Worm (Caenorhabditis elegans): Measurements from ENCODE around the gene M05D6.8.

Gene M05D6.8

DNA sequence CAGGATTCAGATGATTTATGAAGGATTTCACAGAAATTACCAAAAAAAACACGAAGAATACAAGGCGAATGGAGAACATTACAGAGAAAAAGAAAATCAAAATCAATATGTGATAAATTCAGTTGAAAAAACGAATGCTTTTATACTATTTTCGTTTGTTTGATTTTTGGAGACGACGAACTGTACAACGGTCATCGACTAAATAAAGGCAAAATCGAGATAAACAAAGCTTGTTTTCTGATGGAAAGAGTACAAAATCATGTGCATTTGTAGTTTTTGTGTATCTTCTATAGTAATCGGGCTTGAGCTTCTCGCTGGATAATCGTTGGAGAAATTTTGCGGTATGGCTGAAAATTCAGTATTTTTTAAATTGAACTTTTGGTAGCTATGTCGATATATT, at the start of gene M05D6.8:
Gene M05D6.8, minus strand, starts transcription at position 101 of the 400 bp plus-strand sequence.
- TF ChIP-seq C04F5.9 (tag; optimal IDR thresholded peaks at IDR 0.05) (no peak), lin-15B (tag; optimal IDR thresholded peaks at IDR 0.05) (no peak), ama-1 (optimal IDR thresholded peaks at IDR 0.05) (no peak), mep-1 (tag; optimal IDR thresholded peaks at IDR 0.05) (no peak), egl-13 (tag; optimal IDR thresholded peaks at IDR 0.05) (no peak)

DNA sequence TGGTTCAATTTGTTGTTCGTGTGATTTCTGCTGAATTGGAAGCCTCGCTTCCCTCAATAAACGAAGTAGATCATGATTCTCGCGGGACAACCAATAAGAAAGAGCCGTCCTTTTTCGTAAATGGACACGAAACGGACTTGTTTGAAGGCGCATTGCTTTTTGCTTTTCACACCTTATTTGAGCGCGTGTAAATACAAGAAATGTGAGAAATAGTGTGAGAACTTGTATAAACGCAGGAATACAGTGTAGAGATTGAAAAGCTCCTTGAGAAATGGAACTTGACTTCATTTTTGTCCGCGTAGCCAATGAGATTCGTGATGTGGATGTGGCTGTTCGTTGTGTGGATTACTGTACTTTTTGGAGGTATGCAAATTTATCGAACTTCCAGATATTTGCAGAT, 49.6 kb upstream of the M05D6.8 start, which contains the start of gene cht-2:
Gene cht-2, plus strand, starts transcription at position 301 of the 400 bp plus-strand sequence.
- TF ChIP-seq isw-1 (GFP tag; IDR thresholded peaks at IDR 0.05) = no peak

ce11 chrII:8518210-8518609, 47.2 kb upstream of the M05D6.8 start, which contains the start of gene T13H5.8:
T13H5.8 (plus strand) TSS chrII:8518510.
- TF ChIP-seq ama-1 (optimal IDR thresholded peaks at IDR 0.05) (no peak), nhr-12 (tag; optimal IDR thresholded peaks at IDR 0.05) (no peak), nhr-19 (GFP tag; conservative IDR thresholded peaks at IDR 0.05) (no peak), pax-3 (tag; optimal IDR thresholded peaks at IDR 0.05) (no peak), lsy-2 (tag; optimal IDR thresholded peaks at IDR 0.05) (no peak), zip-4 (GFP tag; optimal IDR thresholded peaks at IDR 0.05) (no peak), irx-1 (tag; optimal IDR thresholded peaks at IDR 0.05) (no peak), nhr-84 (tag; optimal IDR thresholded peaks at IDR 0.05) (no peak), unc-98 (GFP tag; IDR thresholded peaks at IDR 0.05) (no peak), pag-3 (tag; optimal IDR thresholded peaks at IDR 0.05; ENCODE audit: borderline replicate concordance, insufficient read depth) (no peak), nhr-90 (tag; optimal IDR thresholded peaks at IDR 0.05; ENCODE audit: poor library complexity) (no peak), ztf-4 (tag; optimal IDR thresholded peaks at IDR 0.05) (no peak), ceh-8 (GFP tag; optimal IDR thresholded peaks at IDR 0.05) (no peak), alr-1 (tag; optimal IDR thresholded peaks at IDR 0.05; ENCODE audit: borderline replicate concordance) (no peak), swsn-7 (tag; optimal IDR thresholded peaks at IDR 0.05) (no peak), hpl-2 (GFP tag; optimal IDR thresholded peaks at IDR 0.05) (no peak), lin-14 (GFP tag; optimal IDR thresholded peaks at IDR 0.05) (no peak), lin-35 (GFP tag; optimal IDR thresholded peaks at IDR 0.05) (no peak), sptf-1 (tag; optimal IDR thresholded peaks at IDR 0.05) (no peak), skn-1 (tag; optimal IDR thresholded peaks at IDR 0.05) (no peak)

- peak; percentile 30 for TF ChIP-seq sox-4 (tag; optimal IDR thresholded peaks at IDR 0.05)
- no peak for TF ChIP-seq unc-86 (tag; optimal IDR thresholded peaks at IDR 0.05)
- TF ChIP-seq nhr-20 (tag; optimal IDR thresholded peaks at IDR 0.05) = peak; percentile 75
- TF ChIP-seq C04F5.9 (tag; optimal IDR thresholded peaks at IDR 0.05) = peak; percentile 48
- no peak for TF ChIP-seq zip-4 (GFP tag; optimal IDR thresholded peaks at IDR 0.05)
- TF ChIP-seq egl-13 (tag; optimal IDR thresholded peaks at IDR 0.05) = peak; percentile 44
- no peak for TF ChIP-seq hlh-4 (tag; optimal IDR thresholded peaks at IDR 0.05)
- peak; percentile 61 for TF ChIP-seq xbp-1 (tag; optimal IDR thresholded peaks at IDR 0.05)
- TF ChIP-seq ztf-4 (tag; optimal IDR thresholded peaks at IDR 0.05) = peak; percentile 34
- peak; percentile 51 for TF ChIP-seq swsn-7 (tag; optimal IDR thresholded peaks at IDR 0.05)
- no peak for TF ChIP-seq ceh-88 (GFP tag; IDR thresholded peaks at IDR 0.05)
- TF ChIP-seq ztf-11 (tag; optimal IDR thresholded peaks at IDR 0.05) = peak in 1 of 2 experiments; percentile 33
- peak; percentile 65 for TF ChIP-seq F16B12.6 (tag; optimal IDR thresholded peaks at IDR 0.05)
- TF ChIP-seq C16A3.4 (tag; optimal IDR thresholded peaks at IDR 0.05) = peak; percentile 81
- peak; percentile 76 for TF ChIP-seq lin-15B (tag; optimal IDR thresholded peaks at IDR 0.05)
- TF ChIP-seq sptf-1 (tag; optimal IDR thresholded peaks at IDR 0.05) = no peak
- peak; percentile 62 for TF ChIP-seq fkh-8 (tag; optimal IDR thresholded peaks at IDR 0.05)
- TF ChIP-seq pag-3 (tag; optimal IDR thresholded peaks at IDR 0.05; ENCODE audit: borderline replicate concordance, insufficient read depth) = no peak
- no peak for TF ChIP-seq Y116A8C.19 (tag; optimal IDR thresholded peaks at IDR 0.05; ENCODE audit: borderline replicate concordance)
- peak; percentile 75 for TF ChIP-seq nhr-71 (tag; optimal IDR thresholded peaks at IDR 0.05)
- TF ChIP-seq egl-27 (tag; optimal IDR thresholded peaks at IDR 0.05) = no peak
- no peak for TF ChIP-seq tlp-1 (tag; optimal IDR thresholded peaks at IDR 0.05)
- TF ChIP-seq ceh-63 (GFP tag; optimal IDR thresholded peaks at IDR 0.05) = no peak
- no peak for TF ChIP-seq grh-1 (GFP tag; IDR thresholded peaks at IDR 0.05)
- no peak for TF ChIP-seq mab-9 (GFP tag; IDR thresholded peaks at IDR 0.05)
- peak; percentile 61 for TF ChIP-seq tbx-2 (tag; optimal IDR thresholded peaks at IDR 0.05)
- TF ChIP-seq aly-2 (tag; optimal IDR thresholded peaks at IDR 0.05) = no peak
- TF ChIP-seq nhr-28 (tag; optimal IDR thresholded peaks at IDR 0.05) = no peak
- peak; percentile 8 for TF ChIP-seq fkh-4 (tag; optimal IDR thresholded peaks at IDR 0.05; ENCODE audit: borderline replicate concordance)
- peak; percentile 52 for TF ChIP-seq snpc-4 (tag; optimal IDR thresholded peaks at IDR 0.05)
- peak; percentile 42 for TF ChIP-seq pax-3 (tag; optimal IDR thresholded peaks at IDR 0.05)
Observed at ce11 chrII:8516783-8517182, 45.7 kb upstream of the M05D6.8 start, which contains the start of gene rnh-2. rnh-2 (plus strand) TSS chrII:8517150.
